Fruit fly (Drosophila melanogaster) whole organism, pupa: Measurements from ENCODE around the gene mura.

Source experiments
- CG10348 ChIP-seq: fragments of 200-800 bp; sonication (Bioruptor generic); IDR thresholded peaks from 2 replicates; pipeline ENCODE4 v1.3.6; 2022; ENCODE audit warnings: missing biosample characterization, missing genetic modification characterization
- CG12605 ChIP-seq: fragments of 200-800 bp; sonication (Bioruptor generic); IDR thresholded peaks from 2 replicates; pipeline ENCODE4 v1.3.6; 2022; ENCODE audit warnings: missing biosample characterization, missing genetic modification characterization
- CG13204 ChIP-seq: fragments of 200-800 bp; sonication (Bioruptor generic); optimal IDR thresholded peaks from 2 replicates; lab custom pipeline; 2018; ENCODE audit warnings: missing biosample characterization, mild to moderate bottlenecking, missing genetic modification characterization, moderate library complexity
- CG14655 ChIP-seq: fragments of 200-800 bp; sonication (Bioruptor generic); optimal IDR thresholded peaks from 3 replicates; lab custom pipeline; 2017; ENCODE audit warnings: mild to moderate bottlenecking, missing biosample characterization, missing genetic modification reagents, missing genetic modification characterization
- CG15710 ChIP-seq: fragments of 200-800 bp; sonication (Bioruptor generic); optimal IDR thresholded peaks from 2 replicates; lab custom pipeline; 2018; ENCODE audit warnings: missing biosample characterization, mild to moderate bottlenecking, missing genetic modification characterization, moderate library complexity
- CG17806 ChIP-seq: fragments of 200-800 bp; sonication (Bioruptor generic); optimal IDR thresholded peaks from 2 replicates; lab custom pipeline; 2018; ENCODE audit warnings: missing biosample characterization, mild to moderate bottlenecking, missing genetic modification characterization, moderate library complexity
- CG32121 ChIP-seq: fragments of 200-800 bp; sonication (Bioruptor generic); IDR thresholded peaks from 2 replicates; pipeline ENCODE4 v1.3.6; 2022; ENCODE audit warnings: missing biosample characterization, missing genetic modification characterization
- CG34367 ChIP-seq: fragments of 200-800 bp; sonication (Bioruptor generic); optimal IDR thresholded peaks from 2 replicates; lab custom pipeline; 2018; ENCODE audit warnings: missing biosample characterization, mild to moderate bottlenecking, missing genetic modification characterization
- CG4496 ChIP-seq: fragments of 200-800 bp; sonication (Bioruptor generic); IDR thresholded peaks from 3 replicates; pipeline ENCODE4 v1.3.6; 2022; ENCODE audit warnings: missing biosample characterization, missing genetic modification characterization
- CG8159 ChIP-seq: fragments of 200-800 bp; sonication (Bioruptor generic); optimal IDR thresholded peaks from 3 replicates; lab custom pipeline; 2018; ENCODE audit warnings: missing biosample characterization, mild to moderate bottlenecking, missing genetic modification characterization, moderate library complexity
- CG8301 ChIP-seq: fragments of 200-800 bp; sonication (Bioruptor generic); optimal IDR thresholded peaks from 2 replicates; lab custom pipeline; 2018; ENCODE audit warnings: missing biosample characterization, mild to moderate bottlenecking, missing genetic modification characterization
- CG9948 ChIP-seq: fragments of 200-800 bp; sonication (Bioruptor generic); optimal IDR thresholded peaks from 2 replicates; lab custom pipeline; 2018; ENCODE audit warnings: missing biosample characterization, mild to moderate bottlenecking, missing genetic modification characterization, moderate library complexity
- D1 ChIP-seq: fragments of 200-800 bp; sonication (Bioruptor generic); optimal IDR thresholded peaks from 2 replicates; lab custom pipeline; 2018; ENCODE audit warnings: missing biosample characterization, mild to moderate bottlenecking, missing genetic modification characterization, moderate library complexity
- EcR ChIP-seq: fragments of 200-800 bp; sonication (Bioruptor generic); optimal IDR thresholded peaks from 3 replicates; lab custom pipeline; 2019; ENCODE audit warnings: missing biosample characterization, missing genetic modification characterization, mild to moderate bottlenecking, moderate library complexity, missing genetic modification reagents
- Ets98B ChIP-seq: fragments of 200-800 bp; sonication (Bioruptor generic); IDR thresholded peaks from 2 replicates; pipeline ENCODE4 v1.3.6; 2022; ENCODE audit warnings: missing biosample characterization, missing genetic modification characterization
- Pif1A ChIP-seq: fragments of 200-800 bp; sonication (Bioruptor generic); optimal IDR thresholded peaks from 3 replicates; lab custom pipeline; 2016; ENCODE audit warnings: missing biosample characterization, missing genetic modification characterization
- Pif1B ChIP-seq: fragments of 200-800 bp; sonication (Bioruptor generic); optimal IDR thresholded peaks from 3 replicates; lab custom pipeline; 2016; ENCODE audit warnings: missing biosample characterization, missing genetic modification characterization
- Snoo ChIP-seq: fragments of 200-800 bp; sonication (Bioruptor generic); optimal IDR thresholded peaks from 3 replicates; lab custom pipeline; 2017; ENCODE audit warnings: missing biosample characterization, mild to moderate bottlenecking, missing genetic modification characterization, inconsistent platforms
- fd96Ca ChIP-seq: fragments of 200-800 bp; sonication (Bioruptor generic); IDR thresholded peaks from 3 replicates; pipeline ENCODE4 v1.3.6; 2022; ENCODE audit warnings: missing biosample characterization, missing genetic modification characterization
- gl ChIP-seq: fragments of 200-800 bp; sonication (Bioruptor generic); optimal IDR thresholded peaks from 2 replicates; lab custom pipeline; 2018; ENCODE audit warnings: missing biosample characterization, mild to moderate bottlenecking, missing genetic modification characterization
- rn ChIP-seq: fragments of 200-800 bp; sonication (Bioruptor generic); IDR thresholded peaks from 2 replicates; pipeline ENCODE4 v1.3.6; 2022; ENCODE audit warnings: missing biosample characterization, missing genetic modification characterization

mura gene

DNA sequence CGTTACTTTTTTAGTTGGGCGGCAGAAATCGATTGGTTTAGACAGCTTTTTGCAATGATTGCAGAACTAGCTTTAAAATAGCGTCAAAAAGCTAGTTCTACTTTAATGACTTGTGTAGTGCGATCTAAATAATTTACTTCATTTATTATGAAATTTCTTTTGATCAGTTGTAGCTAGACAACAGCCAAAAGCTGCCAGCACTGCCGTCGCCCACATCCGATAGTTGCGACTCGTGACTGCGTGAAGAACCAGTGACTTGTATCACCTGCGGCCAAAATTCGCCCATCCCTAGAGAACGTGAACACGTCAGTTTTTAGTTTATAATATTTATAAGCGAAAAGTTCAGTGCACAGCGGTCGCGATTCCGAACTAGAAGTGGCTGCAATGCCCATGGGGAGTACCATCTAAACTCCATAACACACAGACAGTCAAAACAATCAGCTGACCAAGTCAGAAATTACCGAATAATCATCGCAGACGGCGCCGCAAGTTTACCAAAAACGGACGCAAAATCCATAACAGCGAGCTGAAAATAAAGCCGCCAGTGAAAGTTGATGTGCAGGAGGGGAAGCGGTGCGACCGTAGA, 35.1 kb upstream of the mura start, which contains the start of gene P58IPK:
TSS of gene P58IPK (plus strand) at position 280 of the 586 bp plus-strand sequence.
- TF ChIP-seq rn (GFP tag; lab: Robert Waterston, UW): no peak
- peak; percentile 10 for TF ChIP-seq CG34367 (tag; lab: Kevin White, UChicago)
- TF ChIP-seq CG15710 (tag; lab: Kevin White, UChicago): peak; percentile 6
- TF ChIP-seq CG10348 (GFP tag; lab: Robert Waterston, UW): 0 out of 2 replicates have a peak, but pooled peaks have one; percentile 20
- no peak for TF ChIP-seq CG9948 (tag; lab: Kevin White, UChicago)
- no peak for TF ChIP-seq CG17806 (tag; lab: Kevin White, UChicago)
- no peak for TF ChIP-seq CG14655 (GFP tag; lab: Kevin White, UChicago)
- no peak for TF ChIP-seq Pif1A
- TF ChIP-seq CG12605: no peak
- no peak for TF ChIP-seq Pif1B (GFP tag; lab: Kevin White, UChicago)
- no peak for TF ChIP-seq CG8301 (tag; lab: Kevin White, UChicago)
- no peak for TF ChIP-seq D1 (tag; lab: Kevin White, UChicago)
- peak; percentile 35; the same call in 1 of the 2 replicates for TF ChIP-seq CG32121 (GFP tag; lab: Robert Waterston, UW)
- TF ChIP-seq EcR (GFP tag; lab: Kevin White, UChicago): no peak
- TF ChIP-seq CG4496 (GFP tag; lab: Robert Waterston, UW): peak; percentile 64; the same call in 2 of the 3 replicates
- TF ChIP-seq fd96Ca (GFP tag; lab: Robert Waterston, UW): peak; percentile 71; the same call in 2 of the 3 replicates
- TF ChIP-seq CG13204 (GFP tag; lab: Kevin White, UChicago): no peak
- TF ChIP-seq gl: no peak
- no peak for TF ChIP-seq Snoo (tag; lab: Kevin White, UChicago)
- TF ChIP-seq CG8159 (tag; lab: Kevin White, UChicago): no peak
- peak; percentile 54 for TF ChIP-seq Ets98B
- TF ChIP-seq, all 21 proteins: peak for 7

DNA sequence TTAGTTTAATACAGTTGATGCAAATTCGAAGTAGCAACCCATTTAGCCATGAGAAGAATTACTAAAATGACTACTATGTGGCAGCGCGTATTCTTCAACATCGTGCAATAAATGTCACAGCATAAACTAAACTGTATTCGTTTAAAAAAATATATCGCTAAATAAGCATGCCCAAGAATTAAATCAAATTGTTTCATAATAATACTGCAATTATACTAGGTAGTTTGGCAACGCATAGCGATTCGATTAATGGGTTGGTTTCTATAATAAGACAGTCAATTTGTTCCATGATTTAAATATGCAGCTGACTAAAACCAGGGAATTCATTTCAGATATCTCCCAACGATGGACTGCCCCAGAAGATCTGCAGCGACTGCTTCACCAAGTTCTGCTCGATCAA, 31.5 kb upstream of the mura start, which contains the start of gene CG33654:
TSS of gene CG33654 (minus strand) at position 101 of the 400 bp plus-strand sequence.
- no peak for TF ChIP-seq CG32121 (GFP tag; lab: Robert Waterston, UW)
- TF ChIP-seq Pif1A: no peak
- no peak for TF ChIP-seq CG4496 (GFP tag; lab: Robert Waterston, UW)
- TF ChIP-seq CG12605: no peak
- no peak for TF ChIP-seq D1 (tag; lab: Kevin White, UChicago)
- no peak for TF ChIP-seq CG10348 (GFP tag; lab: Robert Waterston, UW)
- no peak for TF ChIP-seq CG34367 (tag; lab: Kevin White, UChicago)
- no peak for TF ChIP-seq CG14655 (GFP tag; lab: Kevin White, UChicago)
- TF ChIP-seq EcR (GFP tag; lab: Kevin White, UChicago): no peak
- no peak for TF ChIP-seq rn (GFP tag; lab: Robert Waterston, UW)
- TF ChIP-seq CG17806 (tag; lab: Kevin White, UChicago): no peak

DNA sequence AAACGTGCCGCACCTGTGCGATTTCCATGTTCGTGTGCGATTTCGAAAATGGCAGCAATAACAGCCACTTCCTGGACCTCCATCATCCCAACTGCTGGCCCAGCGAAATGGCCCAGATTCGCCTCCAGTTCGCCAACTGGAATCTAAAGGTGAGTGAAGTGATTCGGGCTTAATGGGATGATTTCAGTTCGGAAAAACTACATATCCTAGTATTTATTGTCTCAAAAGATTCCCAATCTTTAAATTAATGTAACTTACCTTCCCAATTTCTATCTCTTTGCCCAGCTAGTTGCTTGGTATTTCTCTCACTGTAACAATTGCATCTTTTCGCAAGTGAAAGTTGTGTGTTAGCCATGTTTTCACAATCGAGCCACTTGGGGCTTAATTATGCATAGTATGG, 30.4 kb upstream of the mura start:
- TF ChIP-seq CG34367 (tag; lab: Kevin White, UChicago): no peak
- TF ChIP-seq Snoo (tag; lab: Kevin White, UChicago): no peak
- no peak; the same call in 1 of the 2 replicates for TF ChIP-seq CG32121 (GFP tag; lab: Robert Waterston, UW)
- TF ChIP-seq CG13204 (GFP tag; lab: Kevin White, UChicago): no peak
- TF ChIP-seq CG17806 (tag; lab: Kevin White, UChicago): no peak
- TF ChIP-seq CG14655 (GFP tag; lab: Kevin White, UChicago): no peak
- TF ChIP-seq Pif1B (GFP tag; lab: Kevin White, UChicago): no peak
- no peak for TF ChIP-seq fd96Ca (GFP tag; lab: Robert Waterston, UW)
- TF ChIP-seq Ets98B: no peak
- TF ChIP-seq EcR (GFP tag; lab: Kevin White, UChicago): no peak
- TF ChIP-seq, all 21 proteins: peak for 0

DNA sequence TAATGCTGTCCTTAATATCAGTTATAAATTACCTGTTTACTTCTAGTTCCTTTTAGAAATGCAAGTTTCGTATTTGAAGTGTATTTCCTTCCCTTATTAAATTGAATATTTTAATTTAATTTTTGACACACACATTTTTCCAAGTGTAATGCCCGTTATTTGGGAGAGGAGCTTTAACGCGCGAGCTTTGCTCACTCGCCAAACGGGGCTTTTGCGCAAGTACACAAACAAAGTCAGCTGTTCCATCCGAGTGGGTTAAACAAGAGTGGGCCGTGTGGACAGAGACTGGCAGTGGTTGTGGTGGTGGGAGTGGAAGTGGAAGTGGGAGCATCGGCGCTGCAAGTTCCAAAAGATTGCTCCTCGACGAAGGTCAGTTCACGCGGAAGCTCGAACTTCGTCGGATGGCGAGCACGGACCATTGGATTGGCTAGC, 29.5 kb upstream of the mura start, which contains the start of gene CG8301:
TSS of gene CG8301 (plus strand) at position 218 of the 432 bp plus-strand sequence.
- TF ChIP-seq Snoo (tag; lab: Kevin White, UChicago) (peak; percentile 8), D1 (tag; lab: Kevin White, UChicago) (no peak), CG34367 (tag; lab: Kevin White, UChicago) (no peak), CG14655 (GFP tag; lab: Kevin White, UChicago) (no peak), CG10348 (GFP tag; lab: Robert Waterston, UW) (no peak), CG15710 (tag; lab: Kevin White, UChicago) (no peak), CG17806 (tag; lab: Kevin White, UChicago) (peak; percentile 26), Pif1A (no peak), Ets98B (peak; percentile 63; the same call in 1 of the 2 replicates), CG13204 (GFP tag; lab: Kevin White, UChicago) (no peak), rn (GFP tag; lab: Robert Waterston, UW) (no peak), Pif1B (GFP tag; lab: Kevin White, UChicago) (peak; percentile 26), CG9948 (tag; lab: Kevin White, UChicago) (no peak), CG8301 (tag; lab: Kevin White, UChicago) (peak; percentile 75), CG8159 (tag; lab: Kevin White, UChicago) (peak; percentile 10), EcR (GFP tag; lab: Kevin White, UChicago) (no peak), gl (no peak), CG32121 (GFP tag; lab: Robert Waterston, UW) (peak; percentile 55; the same call in 1 of the 2 replicates), fd96Ca (GFP tag; lab: Robert Waterston, UW) (0 out of 3 replicates have a peak, but pooled peaks have one; percentile 26), CG12605 (peak; percentile 53; the same call in 1 of the 2 replicates), CG4496 (GFP tag; lab: Robert Waterston, UW) (peak; percentile 24; the same call in 1 of the 3 replicates)
